Worm (Caenorhabditis elegans): ENCODE data around the gene srz-37.

DNA sequence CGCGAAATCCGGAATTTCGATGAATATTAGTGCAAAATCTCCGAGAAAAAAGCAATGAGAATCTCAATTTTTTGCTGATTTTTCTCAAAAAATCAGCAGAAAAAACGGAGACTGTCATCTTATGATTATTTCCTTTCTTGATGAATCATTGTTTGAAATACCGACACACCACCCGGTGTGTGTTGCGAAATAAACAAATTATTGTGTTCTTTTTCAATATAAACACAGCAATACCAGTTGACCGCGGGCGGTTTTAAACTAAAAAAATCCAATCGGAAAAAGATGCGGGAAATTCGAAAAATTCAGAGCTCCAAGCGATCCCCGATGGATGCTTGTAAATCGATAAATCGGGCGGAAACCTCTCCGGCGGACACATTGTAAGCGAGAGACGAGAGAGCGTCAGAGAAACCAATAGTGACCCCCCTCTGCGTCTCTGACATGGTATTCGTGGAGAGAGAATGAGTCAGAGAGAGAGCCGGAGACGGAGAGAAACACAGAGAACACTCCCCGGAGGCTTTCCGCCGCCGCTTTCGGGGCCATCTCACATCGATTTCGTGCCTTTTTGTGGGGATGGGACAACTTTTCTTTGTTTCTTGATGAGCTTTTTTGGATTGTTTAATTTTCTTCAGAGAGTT is 33.9 kb upstream of the srz-37 start:
- TF ChIP-seq pha-4 (GFP tag; IDR thresholded peaks at IDR 0.05) (no peak), pha-4 (tag; optimal IDR thresholded peaks at IDR 0.05) (no peak), ctbp-1 (GFP tag; IDR thresholded peaks at IDR 0.05) (0 out of 2 replicates have a peak, but pooled peaks have one; percentile 26), unc-130 (GFP tag; optimal IDR thresholded peaks at IDR 0.05) (no peak), nhr-11 (tag; optimal IDR thresholded peaks at IDR 0.05) (no peak)
